Fruit fly (Drosophila melanogaster) whole organism, adult: Measurements from ENCODE around the gene Sec3.
A peak's percentile ranks its signal among the peaks of the same experiment; 100 is the strongest.

Experiments
- CG11617 ChIP-seq: fragments of 200-800 bp; sonication (Bioruptor generic); optimal IDR thresholded peaks from 2 replicates; lab custom pipeline; 2017; ENCODE audit warnings: mild to moderate bottlenecking, missing biosample characterization, missing genetic modification reagents, missing genetic modification characterization
- CG12768 ChIP-seq: fragments of 200-800 bp; sonication (Bioruptor generic); optimal IDR thresholded peaks from 2 replicates; lab custom pipeline; 2017; ENCODE audit warnings: missing biosample characterization, missing genetic modification characterization, mild to moderate bottlenecking, moderate library complexity, missing genetic modification reagents
- CG1620 ChIP-seq: fragments of 200-800 bp; sonication (Bioruptor generic); optimal IDR thresholded peaks from 2 replicates; lab custom pipeline; 2016; ENCODE audit warnings: missing biosample characterization, missing genetic modification characterization
- CG33017 ChIP-seq: fragments of 200-800 bp; sonication (Bioruptor generic); optimal IDR thresholded peaks from 2 replicates; lab custom pipeline; 2018; ENCODE audit warnings: missing biosample characterization, mild to moderate bottlenecking, missing genetic modification characterization, moderate library complexity
- CG7045 ChIP-seq: fragments of 200-800 bp; sonication (Bioruptor generic); optimal IDR thresholded peaks from 2 replicates; lab custom pipeline; 2017; ENCODE audit warnings: missing biosample characterization, mild to moderate bottlenecking, missing genetic modification characterization
- Crg-1 ChIP-seq: fragments of 200-800 bp; sonication (Bioruptor generic); optimal IDR thresholded peaks from 2 replicates; lab custom pipeline; 2016; ENCODE audit warnings: missing biosample characterization, missing genetic modification characterization
- Mnt ChIP-seq: fragments of 200-800 bp; sonication (Bioruptor generic); optimal IDR thresholded peaks from 2 replicates; lab custom pipeline; 2016; ENCODE audit warnings: missing biosample characterization, mild to moderate bottlenecking, missing genetic modification characterization
- cnc ChIP-seq, 2 experiments: fragments of >200 bp; optimal IDR thresholded peaks; 2 replicates each; lab custom pipeline; 2017
- kay ChIP-seq: fragments of 200-800 bp; sonication (Bioruptor generic); peaks from one replicate; lab custom pipeline; 2016; ENCODE audit warnings: missing biosample characterization, missing genetic modification characterization, borderline replicate concordance
- ovo ChIP-seq: fragments of 200-800 bp; sonication (Bioruptor generic); optimal IDR thresholded peaks from 2 replicates; lab custom pipeline; 2016; ENCODE audit warnings: missing biosample characterization, missing genetic modification characterization

DNA sequence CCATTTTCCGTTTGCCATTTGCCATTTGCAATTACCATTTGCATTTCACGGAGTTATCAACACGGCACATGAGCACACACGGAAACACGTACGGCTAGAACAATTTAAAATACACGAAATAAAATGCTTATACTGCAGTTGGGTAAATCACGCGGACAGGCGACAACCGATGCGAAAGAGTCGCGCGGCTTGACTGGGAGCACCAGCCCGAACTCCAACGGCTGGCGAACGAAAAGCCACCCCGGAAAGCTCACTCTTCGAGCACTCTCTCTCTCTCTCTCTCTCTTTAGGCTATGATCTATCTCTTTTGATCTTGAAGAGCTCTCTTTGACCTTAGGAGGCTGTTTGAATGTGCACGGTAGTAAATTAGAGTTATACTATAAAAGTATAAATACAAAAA is 3.7 kb downstream of the Sec3 start, which contains the start of gene blot:
- TF ChIP-seq CG12768 (GFP tag; lab: Kevin White, UChicago) (peak; percentile 18), Mnt (GFP tag; lab: Kevin White, UChicago) (peak; percentile 45), Crg-1 (GFP tag; lab: Kevin White, UChicago) (no peak), ovo (GFP tag; lab: Kevin White, UChicago) (no peak), cnc (optimal IDR thresholded peaks at IDR 0.05; lab: Kevin White, UChicago) (no peak), CG7045 (GFP tag; lab: Kevin White, UChicago) (no peak), CG11617 (GFP tag; lab: Kevin White, UChicago) (no peak), kay (GFP tag; lab: Kevin White, UChicago) (no peak), CG33017 (tag; lab: Kevin White, UChicago) (no peak), CG1620 (GFP tag; lab: Kevin White, UChicago) (no peak)
